Worm (Caenorhabditis elegans) whole organism, early embryonic: ENCODE results near the gene str-116.

Experiments used
- B0310.2 ChIP-seq: sonication (generic microtip); optimal IDR thresholded peaks from 2 replicates; lab custom pipeline; 2016; ENCODE audit warnings: mild to moderate bottlenecking, missing genetic modification characterization, missing compliant biosample characterization
- F13C5.2 ChIP-seq: sonication (generic microtip); optimal IDR thresholded peaks from 2 replicates; lab custom pipeline; 2017; ENCODE audit warnings: mild to moderate bottlenecking, missing genetic modification characterization, inconsistent platforms, missing compliant biosample characterization
- aly-1 ChIP-seq: sonication (generic microtip); optimal IDR thresholded peaks from 2 replicates; lab custom pipeline; 2016; ENCODE audit warnings: missing genetic modification characterization, missing compliant biosample characterization
- ama-1 ChIP-seq: fragments of 150-350 bp; optimal IDR thresholded peaks from 2 replicates; lab custom pipeline; 2014
- ceh-13 ChIP-seq: fragments of 200-800 bp; sonication (Bioruptor generic); optimal IDR thresholded peaks from 2 replicates; lab custom pipeline; 2018; ENCODE audit warnings: mild to moderate bottlenecking, missing genetic modification characterization, missing compliant biosample characterization
- ceh-36 ChIP-seq: sonication (generic microtip); optimal IDR thresholded peaks from 2 replicates; lab custom pipeline; 2016; ENCODE audit warnings: missing genetic modification characterization, inconsistent platforms, missing compliant biosample characterization
- ets-7 ChIP-seq: sonication (generic microtip); optimal IDR thresholded peaks from 2 replicates; lab custom pipeline; 2016; ENCODE audit warnings: missing genotype, missing genetic modification characterization, missing compliant biosample characterization
- flt-1 ChIP-seq: fragments of 200-800 bp; sonication (Bioruptor generic); IDR thresholded peaks from 2 replicates; pipeline ENCODE4 v1.3.6; 2022; ENCODE audit warnings: missing genetic modification characterization, missing compliant biosample characterization
- hmbx-1 ChIP-seq: sonication (generic microtip); optimal IDR thresholded peaks from 2 replicates; lab custom pipeline; 2016; ENCODE audit warnings: mild to moderate bottlenecking, missing genetic modification characterization, missing compliant biosample characterization
- hmg-4 ChIP-seq: fragments of 200-800 bp; sonication (Bioruptor generic); optimal IDR thresholded peaks from 2 replicates; lab custom pipeline; 2018; ENCODE audit warnings: mild to moderate bottlenecking, missing genetic modification characterization, missing compliant biosample characterization
- hnd-1 ChIP-seq: sonication (generic microtip); optimal IDR thresholded peaks from 2 replicates; lab custom pipeline; 2016; ENCODE audit warnings: missing genetic modification characterization, missing compliant biosample characterization
- pes-1 ChIP-seq: fragments of 200-800 bp; sonication (Bioruptor generic); IDR thresholded peaks from 2 replicates; pipeline ENCODE4 v1.3.6; 2022; ENCODE audit warnings: missing genetic modification reagents, missing genetic modification characterization, missing compliant biosample characterization
- scrt-1 ChIP-seq: fragments of 200-800 bp; sonication (Bioruptor generic); IDR thresholded peaks from 2 replicates; pipeline ENCODE4 v1.3.6; 2022; ENCODE audit warnings: missing genetic modification characterization, missing compliant biosample characterization
- sea-1 ChIP-seq: fragments of 200-800 bp; sonication (Bioruptor generic); conservative IDR thresholded peaks from 2 replicates; pipeline ENCODE4 v1.3.6; 2022; ENCODE audit warnings: missing genetic modification characterization, missing compliant biosample characterization
- tbx-11 ChIP-seq: fragments of 200-800 bp; sonication (Bioruptor generic); IDR thresholded peaks from 2 replicates; pipeline ENCODE4 v1.3.6; 2022; ENCODE audit warnings: missing genetic modification characterization, missing compliant biosample characterization
- tbx-37 ChIP-seq: fragments of 200-800 bp; sonication (Bioruptor generic); conservative IDR thresholded peaks from 2 replicates; pipeline ENCODE4 v1.3.6; 2022; ENCODE audit warnings: missing genetic modification reagents, missing genetic modification characterization, missing compliant biosample characterization
- tra-4 ChIP-seq: sonication (generic microtip); optimal IDR thresholded peaks from 2 replicates; lab custom pipeline; 2017; ENCODE audit warnings: missing genetic modification characterization, missing compliant biosample characterization

str-116 gene

ce11 chrV:11266681-11267080, at the start of gene str-116:
Gene str-116, plus strand, starts transcription at chrV:11266981.
- TF ChIP-seq scrt-1 (GFP tag; lab: Robert Waterston, UW) (no peak), ama-1 (lab: Kevin White, UChicago) (no peak), sea-1 (GFP tag; lab: Robert Waterston, UW) (no peak), aly-1 (tag; lab: Kevin White, UChicago) (no peak), hmbx-1 (tag; lab: Kevin White, UChicago) (no peak)

ce11 chrV:11217394-11217793, 49.4 kb upstream of the str-116 start, which contains the start of gene cyp-29A2:
Gene cyp-29A2, plus strand, starts transcription at chrV:11217583.
- TF ChIP-seq ceh-13 (GFP tag; lab: Kevin White, UChicago) (no peak), hmbx-1 (tag; lab: Kevin White, UChicago) (no peak), B0310.2 (no peak), ama-1 (lab: Kevin White, UChicago) (no peak), aly-1 (tag; lab: Kevin White, UChicago) (no peak)

ce11 chrV:11220415-11220814, 46.4 kb upstream of the str-116 start:
- TF ChIP-seq flt-1 (GFP tag; lab: Robert Waterston, UW) (no peak), ceh-36 (tag; lab: Kevin White, UChicago) (no peak), ets-7 (tag; lab: Kevin White, UChicago) (no peak), tbx-37 (GFP tag; lab: Robert Waterston, UW) (no peak), B0310.2 (no peak), tra-4 (tag; lab: Kevin White, UChicago) (no peak), aly-1 (tag; lab: Kevin White, UChicago) (no peak), sea-1 (GFP tag; lab: Robert Waterston, UW) (no peak), scrt-1 (GFP tag; lab: Robert Waterston, UW) (no peak), F13C5.2 (tag; lab: Kevin White, UChicago) (no peak), pes-1 (GFP tag; lab: Robert Waterston, UW) (no peak), hmbx-1 (tag; lab: Kevin White, UChicago) (no peak), hnd-1 (tag; lab: Kevin White, UChicago) (no peak), ama-1 (lab: Kevin White, UChicago) (no peak), hmg-4 (GFP tag; lab: Kevin White, UChicago) (no peak), tbx-11 (GFP tag; lab: Robert Waterston, UW) (no peak), ceh-13 (GFP tag; lab: Kevin White, UChicago) (no peak)

- TF ChIP-seq scrt-1 (GFP tag; lab: Robert Waterston, UW) (no peak), ama-1 (lab: Kevin White, UChicago) (no peak), ceh-36 (tag; lab: Kevin White, UChicago) (no peak), ceh-13 (GFP tag; lab: Kevin White, UChicago) (no peak), sea-1 (GFP tag; lab: Robert Waterston, UW) (no peak), pes-1 (GFP tag; lab: Robert Waterston, UW) (no peak), hmg-4 (GFP tag; lab: Kevin White, UChicago) (no peak), aly-1 (tag; lab: Kevin White, UChicago) (no peak), hnd-1 (tag; lab: Kevin White, UChicago) (no peak), hmbx-1 (tag; lab: Kevin White, UChicago) (no peak), F13C5.2 (tag; lab: Kevin White, UChicago) (no peak), flt-1 (GFP tag; lab: Robert Waterston, UW) (no peak), B0310.2 (no peak), tbx-37 (GFP tag; lab: Robert Waterston, UW) (no peak), ets-7 (tag; lab: Kevin White, UChicago) (no peak), tra-4 (tag; lab: Kevin White, UChicago) (no peak)
These were observed 45.8 kb upstream of the str-116 start, which contains the start of gene T19B10.2 for ce11 chrV:11220936-11221335. Gene T19B10.2, plus strand, starts transcription at chrV:11221302.

ce11 chrV:11223698-11224097, 43.1 kb upstream of the str-116 start:
- no peak for TF ChIP-seq B0310.2
- no peak for TF ChIP-seq aly-1 (tag; lab: Kevin White, UChicago)
- no peak for TF ChIP-seq sea-1 (GFP tag; lab: Robert Waterston, UW)
- TF ChIP-seq flt-1 (GFP tag; lab: Robert Waterston, UW): no peak
- no peak for TF ChIP-seq tra-4 (tag; lab: Kevin White, UChicago)
- TF ChIP-seq ama-1 (lab: Kevin White, UChicago): no peak
- no peak for TF ChIP-seq scrt-1 (GFP tag; lab: Robert Waterston, UW)
- TF ChIP-seq hnd-1 (tag; lab: Kevin White, UChicago): no peak
- no peak for TF ChIP-seq ceh-13 (GFP tag; lab: Kevin White, UChicago)
- no peak for TF ChIP-seq ceh-36 (tag; lab: Kevin White, UChicago)
- TF ChIP-seq F13C5.2 (tag; lab: Kevin White, UChicago): no peak
- no peak for TF ChIP-seq pes-1 (GFP tag; lab: Robert Waterston, UW)
- TF ChIP-seq hmbx-1 (tag; lab: Kevin White, UChicago): no peak
- TF ChIP-seq ets-7 (tag; lab: Kevin White, UChicago): no peak
- no peak for TF ChIP-seq tbx-11 (GFP tag; lab: Robert Waterston, UW)
- no peak for TF ChIP-seq hmg-4 (GFP tag; lab: Kevin White, UChicago)
- no peak for TF ChIP-seq tbx-37 (GFP tag; lab: Robert Waterston, UW)

ce11 chrV:11225981-11226380, 40.8 kb upstream of the str-116 start, which contains the start of gene bgal-1:
Gene bgal-1, minus strand, starts transcription at chrV:11226018.
- TF ChIP-seq aly-1 (tag; lab: Kevin White, UChicago) (no peak), hmg-4 (GFP tag; lab: Kevin White, UChicago) (no peak), tra-4 (tag; lab: Kevin White, UChicago) (no peak), flt-1 (GFP tag; lab: Robert Waterston, UW) (no peak), ama-1 (lab: Kevin White, UChicago) (no peak), scrt-1 (GFP tag; lab: Robert Waterston, UW) (no peak), ets-7 (tag; lab: Kevin White, UChicago) (no peak), tbx-37 (GFP tag; lab: Robert Waterston, UW) (no peak), hnd-1 (tag; lab: Kevin White, UChicago) (no peak), ceh-13 (GFP tag; lab: Kevin White, UChicago) (no peak), tbx-11 (GFP tag; lab: Robert Waterston, UW) (no peak), F13C5.2 (tag; lab: Kevin White, UChicago) (no peak), B0310.2 (no peak), pes-1 (GFP tag; lab: Robert Waterston, UW) (no peak), sea-1 (GFP tag; lab: Robert Waterston, UW) (no peak)
